Worm (Caenorhabditis elegans): Measurements from ENCODE around the gene CD4.1.

DNA sequence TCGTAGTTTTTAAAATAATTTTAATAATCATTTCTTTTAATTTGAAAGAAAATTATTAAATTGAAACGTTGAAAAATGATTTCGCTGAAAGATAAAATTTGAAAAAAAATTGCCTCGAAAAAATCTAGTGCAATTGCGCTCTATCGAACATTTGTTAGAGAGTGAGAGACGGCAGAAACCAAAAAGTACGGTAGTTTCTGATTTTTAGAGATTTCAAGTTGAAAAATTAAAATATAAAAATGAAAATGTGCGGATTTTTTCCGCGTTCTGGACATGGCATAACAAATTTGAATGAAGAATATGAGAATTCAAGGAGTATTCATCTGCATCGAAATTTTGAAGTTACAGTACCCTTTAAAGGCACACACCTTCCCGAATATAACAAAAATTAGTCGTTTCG is 13.0 kb downstream of the CD4.1 start:
- TF ChIP-seq F13H6.1 (tag; optimal IDR thresholded peaks at IDR 0.05) (no peak), eyg-1 (tag; optimal IDR thresholded peaks at IDR 0.05) (no peak), pha-4 (tag; optimal IDR thresholded peaks at IDR 0.05) (no peak), nhr-232 (tag; optimal IDR thresholded peaks at IDR 0.05) (no peak), madf-2 (tag; optimal IDR thresholded peaks at IDR 0.05) (no peak)

Measured in whole organism, late embryonic.